Fruit fly (Drosophila melanogaster): ENCODE measurements around the gene CG15728.

The CG15728 gene

dm6 chrX:12645361-12645760 lies 21.3 kb downstream of the CG15728 start:
- TF ChIP-seq Hr78 (GFP tag; optimal IDR thresholded peaks at IDR 0.05) (no peak), usp (GFP tag; optimal IDR thresholded peaks at IDR 0.05) (no peak), h (GFP tag; optimal IDR thresholded peaks at IDR 0.05) (no peak), sv (GFP tag; optimal IDR thresholded peaks at IDR 0.05) (no peak), brk (GFP tag; optimal IDR thresholded peaks at IDR 0.05) (no peak), br (GFP tag; optimal IDR thresholded peaks at IDR 0.05) (no peak), Jra (GFP tag; optimal IDR thresholded peaks at IDR 0.05) (no peak), Rel (GFP tag; optimal IDR thresholded peaks at IDR 0.05) (no peak), Rel (tag; optimal IDR thresholded peaks at IDR 0.05) (no peak), woc (GFP tag; optimal IDR thresholded peaks at IDR 0.05) (no peak), GATAd (GFP tag; optimal IDR thresholded peaks at IDR 0.05) (no peak), Hnf4 (GFP tag; optimal IDR thresholded peaks at IDR 0.05) (no peak), sage (GFP tag; optimal IDR thresholded peaks at IDR 0.05) (no peak)

DNA sequence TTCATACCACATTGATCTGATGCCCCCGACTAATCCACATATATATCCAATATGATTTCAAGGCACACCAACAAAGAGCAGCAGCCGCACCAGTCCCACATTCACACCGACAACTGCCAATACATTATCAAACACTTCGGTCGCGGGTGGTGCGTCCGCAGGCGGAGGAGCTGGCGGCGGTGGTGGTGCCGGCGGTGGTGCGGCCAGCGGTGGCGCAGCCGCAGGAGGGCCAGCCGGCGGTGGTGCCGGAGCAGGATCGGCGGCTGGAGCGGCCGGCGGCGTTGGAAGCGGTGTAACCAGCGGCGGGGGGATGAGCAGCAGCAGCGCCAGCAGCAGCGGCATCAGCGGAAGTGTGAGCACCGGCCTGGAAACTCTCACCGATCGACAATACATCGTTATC lies 27.5 kb downstream of the CG15728 start:
- TF ChIP-seq Vsx2 (GFP tag; optimal IDR thresholded peaks at IDR 0.05; ENCODE audit: partially characterized antibody) (no peak), GATAd (GFP tag; optimal IDR thresholded peaks at IDR 0.05) (no peak), lola (GFP tag; optimal IDR thresholded peaks at IDR 0.05) (no peak), Dfd (GFP tag; optimal IDR thresholded peaks at IDR 0.05) (peak; percentile 91)

dm6 chrX:12653574-12653973 lies 29.5 kb downstream of the CG15728 start, which contains the start of gene CkIalpha:
TSS of gene CkIalpha (plus strand) at chrX:12653626.
- no peak for TF ChIP-seq pan (optimal IDR thresholded peaks at IDR 0.05)
- peak; percentile 78 for TF ChIP-seq h (GFP tag; optimal IDR thresholded peaks at IDR 0.05)
- TF ChIP-seq CG9705 (GFP tag; optimal IDR thresholded peaks at IDR 0.05) = peak; percentile 42
- peak; percentile 56 for TF ChIP-seq dsf (GFP tag; optimal IDR thresholded peaks at IDR 0.05; ENCODE audit: borderline replicate concordance)
- TF ChIP-seq ey (GFP tag; optimal IDR thresholded peaks at IDR 0.05) = peak; percentile 47
- TF ChIP-seq woc (GFP tag; optimal IDR thresholded peaks at IDR 0.05) = no peak
- peak in 1 of 2 experiments; percentile 77 for TF ChIP-seq foxo (GFP tag; optimal IDR thresholded peaks at IDR 0.05)
- peak; percentile 84 for TF ChIP-seq Hnf4 (GFP tag; optimal IDR thresholded peaks at IDR 0.05)
- no peak for TF ChIP-seq Abd-B (GFP tag; optimal IDR thresholded peaks at IDR 0.05)
- peak; percentile 11 for TF ChIP-seq jim (GFP tag; optimal IDR thresholded peaks at IDR 0.05)
- peak; percentile 44 for TF ChIP-seq Sp1 (GFP tag; optimal IDR thresholded peaks at IDR 0.05)
- no peak for TF ChIP-seq CrebA (GFP tag; optimal IDR thresholded peaks at IDR 0.05; ENCODE audit: borderline replicate concordance)
- TF ChIP-seq sage (GFP tag; optimal IDR thresholded peaks at IDR 0.05) = peak; percentile 45
- peak; percentile 41 for TF ChIP-seq brk (GFP tag; optimal IDR thresholded peaks at IDR 0.05)
- TF ChIP-seq HLH106 (tag; optimal IDR thresholded peaks at IDR 0.05) = peak; percentile 60
- no peak for TF ChIP-seq Rel (GFP tag; optimal IDR thresholded peaks at IDR 0.05)
- peak; percentile 89 for TF ChIP-seq Rel (tag; optimal IDR thresholded peaks at IDR 0.05)
- TF ChIP-seq N (GFP tag; optimal IDR thresholded peaks at IDR 0.05) = no peak
- TF ChIP-seq Vsx2 (GFP tag; optimal IDR thresholded peaks at IDR 0.05; ENCODE audit: partially characterized antibody) = no peak
- no peak for TF ChIP-seq Mio (GFP tag; optimal IDR thresholded peaks at IDR 0.05)
- TF ChIP-seq dmrt93B (GFP tag; optimal IDR thresholded peaks at IDR 0.05) = peak; percentile 34
- peak; percentile 94 for TF ChIP-seq Hr83 (GFP tag; optimal IDR thresholded peaks at IDR 0.05; ENCODE audit: poor library complexity, severe bottlenecking)
- peak; percentile 28 for TF ChIP-seq sv (GFP tag; optimal IDR thresholded peaks at IDR 0.05)
- TF ChIP-seq br (GFP tag; optimal IDR thresholded peaks at IDR 0.05) = peak; percentile 54
- TF ChIP-seq Dfd (GFP tag; optimal IDR thresholded peaks at IDR 0.05) = no peak
- TF ChIP-seq psq (GFP tag; optimal IDR thresholded peaks at IDR 0.05) = peak; percentile 8
- TF ChIP-seq dl (GFP tag; optimal IDR thresholded peaks at IDR 0.05; ENCODE audit: insufficient read depth in 1 of 2, partially characterized antibody in 2 of 2) = no peak
- no peak for TF ChIP-seq Myc (optimal IDR thresholded peaks at IDR 0.05)
- TF ChIP-seq usp (GFP tag; optimal IDR thresholded peaks at IDR 0.05) = no peak
- TF ChIP-seq Hr78 (GFP tag; optimal IDR thresholded peaks at IDR 0.05) = no peak
- TF ChIP-seq Jra (GFP tag; optimal IDR thresholded peaks at IDR 0.05) = peak; percentile 77
- TF ChIP-seq rgr (GFP tag; optimal IDR thresholded peaks at IDR 0.05) = peak; percentile 73
- peak; percentile 41 for TF ChIP-seq GATAd (GFP tag; optimal IDR thresholded peaks at IDR 0.05)
- peak; percentile 90 for TF ChIP-seq tai (GFP tag; optimal IDR thresholded peaks at IDR 0.05)
- TF ChIP-seq lola (GFP tag; optimal IDR thresholded peaks at IDR 0.05) = no peak
- peak; percentile 64 for TF ChIP-seq fru (GFP tag; optimal IDR thresholded peaks at IDR 0.05)
- TF ChIP-seq OdsH (GFP tag; optimal IDR thresholded peaks at IDR 0.05) = peak; percentile 31
- TF ChIP-seq CG32264 (GFP tag; optimal IDR thresholded peaks at IDR 0.05) = no peak
- no peak for TF ChIP-seq Dif (GFP tag; optimal IDR thresholded peaks at IDR 0.05; ENCODE audit: partially characterized antibody)
